Worm (Caenorhabditis elegans) whole organism, L1 larva: ENCODE data around the gene F58E6.5.

ENCODE experiments used
- C04F5.9 ChIP-seq: sonication (generic microtip); optimal IDR thresholded peaks from 2 replicates; lab custom pipeline; 2016; ENCODE audit warnings: missing genetic modification characterization, missing compliant biosample characterization
- C34B4.2 ChIP-seq: sonication (generic microtip); optimal IDR thresholded peaks from 2 replicates; lab custom pipeline; 2017; ENCODE audit warnings: mild to moderate bottlenecking, missing genetic modification characterization, missing compliant biosample characterization
- F16B12.6 ChIP-seq: fragments of 150-350 bp; optimal IDR thresholded peaks from 2 replicates; lab custom pipeline; 2014; ENCODE audit warnings: missing biosample characterization, missing genetic modification characterization
- aly-2 ChIP-seq: fragments of 150-350 bp; optimal IDR thresholded peaks from 2 replicates; lab custom pipeline; 2014; ENCODE audit warnings: missing biosample characterization, missing genetic modification characterization
- blmp-1 ChIP-seq: fragments of 150-350 bp; optimal IDR thresholded peaks from 2 replicates; lab custom pipeline; 2014; ENCODE audit warnings: missing biosample characterization, missing genetic modification characterization
- ceh-63 ChIP-seq: fragments of 200-800 bp; sonication (Bioruptor generic); optimal IDR thresholded peaks from 2 replicates; lab custom pipeline; 2018; ENCODE audit warnings: mild to moderate bottlenecking, missing genetic modification characterization, missing compliant biosample characterization
- ceh-8 ChIP-seq: fragments of 200-800 bp; sonication (Bioruptor generic); optimal IDR thresholded peaks from 2 replicates; lab custom pipeline; 2018; ENCODE audit warnings: mild to moderate bottlenecking, missing genetic modification characterization, moderate library complexity, missing compliant biosample characterization
- ceh-82 ChIP-seq, 3 experiments: fragments of 150-350 bp in 1 of 3; sonication (generic microtip) in 2 of 3; optimal IDR thresholded peaks; 2 replicates each; lab custom pipeline; 2014 to 2017; ENCODE audit warnings: missing biosample characterization in 3 of 3, missing genetic modification characterization in 3 of 3
- ceh-88 ChIP-seq: fragments of 200-800 bp; sonication (Bioruptor generic); IDR thresholded peaks from 2 replicates; pipeline ENCODE4 v1.3.6; 2022; ENCODE audit warnings: missing genetic modification characterization, missing compliant biosample characterization
- dsc-1 ChIP-seq: sonication (generic microtip); optimal IDR thresholded peaks from 2 replicates; lab custom pipeline; 2016; ENCODE audit warnings: mild to moderate bottlenecking, missing genetic modification characterization, missing compliant biosample characterization
- elt-2 ChIP-seq: sonication (generic microtip); optimal IDR thresholded peaks from 2 replicates; lab custom pipeline; 2016; ENCODE audit warnings: missing genetic modification characterization, mild to moderate bottlenecking, inconsistent platforms, missing compliant biosample characterization, missing genetic modification reagents
- fos-1 ChIP-seq: fragments of 150-350 bp; optimal IDR thresholded peaks from 2 replicates; lab custom pipeline; 2014; ENCODE audit warnings: missing biosample characterization, missing genetic modification characterization
- hlh-17 ChIP-seq: fragments of 200-800 bp; sonication (Bioruptor generic); optimal IDR thresholded peaks from 2 replicates; lab custom pipeline; 2018; ENCODE audit warnings: missing genetic modification characterization, mild to moderate bottlenecking, missing compliant biosample characterization, moderate library complexity, borderline replicate concordance
- hlh-4 ChIP-seq: sonication (generic microtip); optimal IDR thresholded peaks from 2 replicates; lab custom pipeline; 2016; ENCODE audit warnings: mild to moderate bottlenecking, missing genetic modification characterization, missing compliant biosample characterization
- irx-1 ChIP-seq: sonication (generic microtip); optimal IDR thresholded peaks from 2 replicates; lab custom pipeline; 2016; ENCODE audit warnings: missing genetic modification characterization, missing compliant biosample characterization
- lin-13 ChIP-seq: fragments of 150-350 bp; optimal IDR thresholded peaks from 2 replicates; lab custom pipeline; 2014; ENCODE audit warnings: missing biosample characterization, missing genetic modification reagents, missing genetic modification characterization
- lin-15B ChIP-seq: fragments of 150-350 bp; sonication (generic microtip); optimal IDR thresholded peaks from 3 replicates; lab custom pipeline; 2014; ENCODE audit warnings: missing biosample characterization, missing genetic modification characterization
- lin-39 ChIP-seq: fragments of 150-350 bp; optimal IDR thresholded peaks from 2 replicates; lab custom pipeline; 2014; ENCODE audit warnings: missing biosample characterization, missing genetic modification reagents, missing genetic modification characterization
- lir-3 ChIP-seq: sonication (generic microtip); optimal IDR thresholded peaks from 2 replicates; lab custom pipeline; 2016; ENCODE audit warnings: mild to moderate bottlenecking, missing genetic modification characterization, moderate library complexity, missing compliant biosample characterization; ENCODE audit not compliant: poor library complexity
- mdl-1 ChIP-seq, 2 experiments: fragments of 150-350 bp; optimal IDR thresholded peaks; 2 replicates each; lab custom pipeline; 2014 to 2017; ENCODE audit warnings: missing biosample characterization in 2 of 2, missing genetic modification characterization in 2 of 2, inconsistent platforms in 1 of 2
- nhr-12 ChIP-seq: sonication (generic microtip); optimal IDR thresholded peaks from 2 replicates; lab custom pipeline; 2017; ENCODE audit warnings: missing biosample characterization, missing genetic modification characterization
- nhr-20 ChIP-seq: sonication (generic microtip); optimal IDR thresholded peaks from 2 replicates; lab custom pipeline; 2016; ENCODE audit warnings: mild to moderate bottlenecking, missing genetic modification characterization, missing compliant biosample characterization
- nhr-28 ChIP-seq: fragments of 150-350 bp; optimal IDR thresholded peaks from 2 replicates; lab custom pipeline; 2014; ENCODE audit warnings: missing biosample characterization, missing genetic modification characterization
- nhr-71 ChIP-seq: sonication (generic microtip); optimal IDR thresholded peaks from 2 replicates; lab custom pipeline; 2016; ENCODE audit warnings: mild to moderate bottlenecking, missing genetic modification characterization, moderate library complexity, missing compliant biosample characterization
- nhr-76 ChIP-seq: sonication (generic microtip); optimal IDR thresholded peaks from 2 replicates; lab custom pipeline; 2017; ENCODE audit warnings: missing biosample characterization, missing genetic modification characterization
- pag-3 ChIP-seq: sonication (generic microtip); optimal IDR thresholded peaks from 2 replicates; lab custom pipeline; 2017; ENCODE audit warnings: missing genetic modification characterization, mild to moderate bottlenecking, missing compliant biosample characterization, antibody characterized with exemption, borderline replicate concordance; ENCODE audit not compliant: insufficient read depth
- pqm-1 ChIP-seq: sonication (generic microtip); optimal IDR thresholded peaks from 3 replicates; lab custom pipeline; 2017; ENCODE audit warnings: missing biosample characterization, missing genetic modification characterization
- rnt-1 ChIP-seq: sonication (generic microtip); optimal IDR thresholded peaks from 2 replicates; lab custom pipeline; 2016; ENCODE audit warnings: mild to moderate bottlenecking, missing genetic modification characterization, moderate library complexity, missing compliant biosample characterization
- snu-23 ChIP-seq: sonication (generic microtip); optimal IDR thresholded peaks from 2 replicates; lab custom pipeline; 2016; ENCODE audit warnings: missing genetic modification characterization, missing compliant biosample characterization
- sptf-1 ChIP-seq: fragments of 150-350 bp; optimal IDR thresholded peaks from 2 replicates; lab custom pipeline; 2014; ENCODE audit warnings: missing biosample characterization, missing genetic modification characterization
- sup-37 ChIP-seq: fragments of 200-800 bp; sonication (Bioruptor generic); optimal IDR thresholded peaks from 2 replicates; lab custom pipeline; 2018; ENCODE audit warnings: mild to moderate bottlenecking, missing genetic modification characterization, missing compliant biosample characterization
- swsn-7 ChIP-seq: sonication (generic microtip); optimal IDR thresholded peaks from 2 replicates; lab custom pipeline; 2016; ENCODE audit warnings: missing genetic modification characterization, missing compliant biosample characterization
- tlp-1 ChIP-seq: fragments of 150-350 bp; optimal IDR thresholded peaks from 2 replicates; lab custom pipeline; 2014; ENCODE audit warnings: missing biosample characterization, missing genetic modification characterization
- unc-30 ChIP-seq: sonication (generic microtip); optimal IDR thresholded peaks from 2 replicates; lab custom pipeline; 2017; ENCODE audit warnings: missing biosample characterization, missing genetic modification characterization
- unc-86 ChIP-seq: sonication (generic microtip); optimal IDR thresholded peaks from 2 replicates; lab custom pipeline; 2016; ENCODE audit warnings: missing genetic modification characterization, missing compliant biosample characterization
- vab-15 ChIP-seq: sonication (generic microtip); optimal IDR thresholded peaks from 2 replicates; lab custom pipeline; 2017; ENCODE audit warnings: missing genotype, mild to moderate bottlenecking, missing genetic modification characterization, missing compliant biosample characterization
- xbp-1 ChIP-seq: sonication (generic microtip); optimal IDR thresholded peaks from 2 replicates; lab custom pipeline; 2016; ENCODE audit warnings: missing genetic modification characterization, missing compliant biosample characterization
- zip-4 ChIP-seq: fragments of 200-800 bp; sonication (Bioruptor generic); optimal IDR thresholded peaks from 2 replicates; lab custom pipeline; 2018; ENCODE audit warnings: mild to moderate bottlenecking, missing genetic modification characterization, moderate library complexity, missing compliant biosample characterization

The F58E6.5 gene

DNA sequence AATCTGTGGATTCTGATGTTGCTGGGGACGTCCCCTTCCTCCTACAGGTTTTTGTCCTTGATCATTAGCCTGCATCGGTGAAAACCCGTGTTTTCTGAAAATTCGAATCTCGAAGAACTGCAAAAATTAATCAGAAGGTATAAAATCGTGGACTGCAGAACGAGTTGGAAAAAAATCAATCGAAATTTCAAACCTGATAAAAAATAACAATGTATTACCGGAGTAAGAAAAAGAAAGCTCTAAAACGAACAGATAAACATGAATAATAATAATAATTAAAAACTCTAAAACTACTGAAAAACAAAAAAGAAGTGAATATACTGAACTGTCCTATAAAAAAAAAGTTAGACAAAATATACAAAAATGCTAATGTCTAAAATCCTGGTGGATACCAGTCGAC is 28.6 kb upstream of the F58E6.5 start, which contains the start of gene F46B6.5:
F46B6.5 (minus strand) TSS at position 101 of the 400 bp plus-strand sequence.
- TF ChIP-seq snu-23 (no peak), tlp-1 (no peak), xbp-1 (tag; lab: Kevin White, UChicago) (no peak), hlh-4 (tag; lab: Kevin White, UChicago) (no peak), lir-3 (tag; lab: Kevin White, UChicago) (no peak), unc-86 (tag; lab: Kevin White, UChicago) (no peak), pag-3 (tag; lab: Kevin White, UChicago) (no peak), zip-4 (GFP tag; lab: Kevin White, UChicago) (no peak), ceh-63 (GFP tag; lab: Kevin White, UChicago) (no peak), vab-15 (tag; lab: Kevin White, UChicago) (no peak), C04F5.9 (no peak), elt-2 (no peak), rnt-1 (tag; lab: Kevin White, UChicago) (no peak), lin-15B (tag; lab: Kevin White, UChicago) (no peak), nhr-20 (tag; lab: Kevin White, UChicago) (no peak), swsn-7 (no peak), sup-37 (no peak)

DNA sequence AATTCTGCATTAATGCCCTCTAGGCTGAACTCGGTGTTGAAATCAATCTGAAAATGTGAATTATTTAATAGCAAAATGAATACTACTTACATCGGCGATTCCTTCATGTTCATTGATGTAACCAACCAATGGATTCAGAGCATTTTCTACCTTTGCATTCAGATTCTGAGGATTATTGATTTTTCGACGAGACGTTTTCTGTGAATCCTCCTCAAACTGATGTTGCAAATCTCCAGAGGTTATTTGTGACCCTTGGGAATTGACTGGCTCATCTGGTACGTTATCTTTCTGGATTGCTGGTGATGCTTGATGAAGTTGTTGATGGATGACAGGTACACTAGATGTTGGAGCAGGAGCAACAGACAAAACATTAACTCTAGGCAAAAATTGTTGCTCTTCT is 27.7 kb upstream of the F58E6.5 start:
- TF ChIP-seq unc-30 (tag; lab: Kevin White, UChicago) (no peak), fos-1 (tag; lab: Kevin White, UChicago) (no peak), ceh-8 (no peak), nhr-12 (no peak), blmp-1 (no peak), irx-1 (tag; lab: Kevin White, UChicago) (no peak)

DNA sequence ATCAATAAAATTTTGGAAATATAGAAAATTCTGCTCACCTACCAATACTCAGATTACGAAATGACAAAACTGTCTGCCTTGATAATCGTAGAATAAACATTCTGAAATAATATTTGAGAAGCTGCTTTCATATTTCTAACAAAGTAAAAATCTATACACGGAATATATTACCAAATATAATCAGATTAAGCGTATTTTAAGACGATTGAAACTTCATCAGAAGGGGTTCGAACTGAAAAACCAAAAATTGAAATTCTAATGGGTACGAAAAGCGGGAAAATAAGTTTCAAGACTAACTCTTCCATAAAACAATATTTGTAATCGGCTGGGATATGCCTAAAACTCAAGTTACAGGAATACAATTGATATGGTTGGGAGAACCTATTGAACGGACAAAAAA is 25.1 kb upstream of the F58E6.5 start, which contains the start of gene F46B6.4:
F46B6.4 (minus strand) TSS at position 101 of the 400 bp plus-strand sequence.
- TF ChIP-seq sup-37 (no peak), rnt-1 (tag; lab: Kevin White, UChicago) (no peak), blmp-1 (no peak), ceh-88 (GFP tag; lab: Robert Waterston, UW) (no peak), C34B4.2 (no peak), F16B12.6 (tag; lab: Kevin White, UChicago) (no peak), hlh-17 (GFP tag; lab: Kevin White, UChicago) (no peak), nhr-28 (no peak), nhr-76 (tag; lab: Kevin White, UChicago) (no peak)

DNA sequence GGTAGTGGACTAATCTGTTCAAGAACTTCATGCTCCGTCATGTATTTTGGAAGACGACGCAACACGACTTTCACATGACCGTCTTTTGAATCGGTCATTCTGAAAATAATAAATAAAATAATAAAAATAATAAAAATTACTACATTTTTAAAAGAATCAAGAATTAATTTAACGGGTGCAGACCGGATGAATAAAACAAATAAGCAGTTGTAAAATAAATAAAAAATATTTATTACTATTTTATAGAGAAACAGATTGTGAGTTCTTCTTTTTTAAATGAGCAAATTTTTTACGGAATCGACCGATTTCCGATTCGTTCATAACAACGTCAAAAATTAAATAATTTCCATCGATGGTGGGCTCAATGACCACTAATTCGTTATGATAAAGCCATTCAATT is 23.3 kb upstream of the F58E6.5 start, which contains the start of gene smg-4:
smg-4 (minus strand) TSS at position 101 of the 400 bp plus-strand sequence.
- no peak for TF ChIP-seq ceh-82 (tag; optimal IDR thresholded peaks at IDR 0.05; lab: Kevin White, UChicago)
- no peak for TF ChIP-seq xbp-1 (tag; lab: Kevin White, UChicago)
- TF ChIP-seq lin-39 (tag; lab: Kevin White, UChicago) = no peak
- no peak for TF ChIP-seq pqm-1 (tag; lab: Kevin White, UChicago)
- TF ChIP-seq nhr-20 (tag; lab: Kevin White, UChicago) = no peak
- TF ChIP-seq mdl-1 (tag; optimal IDR thresholded peaks at IDR 0.05; lab: Kevin White, UChicago) = no peak
- no peak for TF ChIP-seq nhr-71 (tag; lab: Kevin White, UChicago)
- TF ChIP-seq nhr-12 = no peak
- no peak for TF ChIP-seq dsc-1
- no peak for TF ChIP-seq aly-2 (tag; lab: Kevin White, UChicago)
- no peak for TF ChIP-seq sptf-1 (tag; lab: Kevin White, UChicago)
- TF ChIP-seq lin-13 (GFP tag; lab: Kevin White, UChicago) = no peak
- TF ChIP-seq tlp-1 = no peak
